Worm (Caenorhabditis elegans): ENCODE measurements around the gene F15E6.9.

- no peak for TF ChIP-seq blmp-1 (tag; optimal IDR thresholded peaks at IDR 0.05)
- no peak for TF ChIP-seq mdl-1 (tag; optimal IDR thresholded peaks at IDR 0.05)
- TF ChIP-seq irx-1 (tag; optimal IDR thresholded peaks at IDR 0.05), result no peak
- TF ChIP-seq elt-3 (tag; optimal IDR thresholded peaks at IDR 0.05), result no peak
- peak; percentile 18 for TF ChIP-seq zip-4 (GFP tag; optimal IDR thresholded peaks at IDR 0.05)
These were observed 18.8 kb upstream of the F15E6.9 start for ce11 chrIV:4317638-4318037.
